Comparison of ENCODE assay signal across 3 fruit fly cellular contexts in genomic region chr3R:15463172-15463571, dm6.
TF ChIP-seq lines count a peak whose summit lies in the region.

No protein-coding gene starts in this region.

- no peak for TF ChIP-seq CTCF in whole organism, embryonic (GFP tag; optimal IDR thresholded peaks at IDR 0.05; lab: Kevin White, UChicago)

TF ChIP-seq in whole organism, embryonic, 481 proteins besides CTCF, POLR2A, EP300 and RAD21:
- peak; percentile 18 for TF ChIP-seq sens (GFP tag; lab: Kevin White, UChicago)
- TF ChIP-seq dati (GFP tag; IDR thresholded peaks at IDR 0.05; lab: Robert Waterston, UW): no peak
- TF ChIP-seq lov (optimal IDR thresholded peaks at IDR 0.05; lab: Kevin White, UChicago): no peak
- 0 out of 3 replicates have a peak, but pooled peaks have one; percentile 25 for TF ChIP-seq lov (GFP tag; IDR thresholded peaks at IDR 0.05; lab: Robert Waterston, UW)
- TF ChIP-seq CG10654 (GFP tag; optimal IDR thresholded peaks at IDR 0.05; lab: Kevin White, UChicago): no peak
- TF ChIP-seq sr (GFP tag; IDR thresholded peaks at IDR 0.05; lab: Robert Waterston, UW): 0 out of 3 replicates have a peak, but pooled peaks have one; percentile 43

TF ChIP-seq in whole organism, prepupa, 60 proteins besides CTCF, POLR2A, EP300 and RAD21:
- no peak for TF ChIP-seq salr (GFP tag; optimal IDR thresholded peaks at IDR 0.05; lab: Kevin White, UChicago)
- no peak for TF ChIP-seq CG9139 (GFP tag; optimal IDR thresholded peaks at IDR 0.05; lab: Kevin White, UChicago)
- no peak for TF ChIP-seq CG1621 (tag; optimal IDR thresholded peaks at IDR 0.05; lab: Kevin White, UChicago)
- TF ChIP-seq Smox (GFP tag; optimal IDR thresholded peaks at IDR 0.05; lab: Kevin White, UChicago): no peak
- TF ChIP-seq cyc (GFP tag; optimal IDR thresholded peaks at IDR 0.05; lab: Kevin White, UChicago): no peak
- peak; percentile 75 for TF ChIP-seq svp (GFP tag; lab: Kevin White, UChicago)
- TF ChIP-seq achi (GFP tag; optimal IDR thresholded peaks at IDR 0.05; lab: Kevin White, UChicago): no peak
- TF ChIP-seq eg (GFP tag; IDR thresholded peaks at IDR 0.05; lab: Robert Waterston, UW): 0 out of 3 replicates have a peak, but pooled peaks have one; percentile 11
- no peak for TF ChIP-seq fd85E (GFP tag; optimal IDR thresholded peaks at IDR 0.05; lab: Kevin White, UChicago)
- TF ChIP-seq CG11762 (GFP tag; optimal IDR thresholded peaks at IDR 0.05; lab: Kevin White, UChicago; ENCODE audit: insufficient read depth): no peak
- no peak for TF ChIP-seq CG4318 (GFP tag; optimal IDR thresholded peaks at IDR 0.05; lab: Kevin White, UChicago)
- TF ChIP-seq Eip78C (GFP tag; lab: Kevin White, UChicago): no peak
- no peak for TF ChIP-seq CG16779 (tag; optimal IDR thresholded peaks at IDR 0.05; lab: Kevin White, UChicago)
- TF ChIP-seq CG6854 (GFP tag; optimal IDR thresholded peaks at IDR 0.05; lab: Kevin White, UChicago): peak; percentile 42
- TF ChIP-seq Sox14 (GFP tag; optimal IDR thresholded peaks at IDR 0.05; lab: Kevin White, UChicago): no peak
- no peak for TF ChIP-seq CG7368 (GFP tag; optimal IDR thresholded peaks at IDR 0.05; lab: Kevin White, UChicago)
- TF ChIP-seq fd59A (GFP tag; optimal IDR thresholded peaks at IDR 0.05; lab: Kevin White, UChicago): no peak
- no peak for TF ChIP-seq esn (GFP tag; optimal IDR thresholded peaks at IDR 0.05; lab: Kevin White, UChicago)

TF ChIP-seq in whole organism, pupa, 21 proteins besides CTCF, POLR2A, EP300 and RAD21:
- no peak for TF ChIP-seq Ets98B (GFP tag; IDR thresholded peaks at IDR 0.05; lab: Robert Waterston, UW)
- TF ChIP-seq EcR (GFP tag; optimal IDR thresholded peaks at IDR 0.05; lab: Kevin White, UChicago): peak; percentile 94
- TF ChIP-seq CG13204 (GFP tag; optimal IDR thresholded peaks at IDR 0.05; lab: Kevin White, UChicago): peak; percentile 29

Comparison
In these comparisons a context has a peak if more than half of its experiments do, and no peak if none do; other contexts are left out.
1. Of the 7 proteins assayed by ChIP-seq in both whole organism, embryonic and whole organism, prepupa: peak only in whole organism, embryonic: none; only in whole organism, prepupa: CG6854; in both: none; in neither: 6.